Fruit fly (Drosophila melanogaster): ENCODE measurements around the gene Nepl20.

DNA sequence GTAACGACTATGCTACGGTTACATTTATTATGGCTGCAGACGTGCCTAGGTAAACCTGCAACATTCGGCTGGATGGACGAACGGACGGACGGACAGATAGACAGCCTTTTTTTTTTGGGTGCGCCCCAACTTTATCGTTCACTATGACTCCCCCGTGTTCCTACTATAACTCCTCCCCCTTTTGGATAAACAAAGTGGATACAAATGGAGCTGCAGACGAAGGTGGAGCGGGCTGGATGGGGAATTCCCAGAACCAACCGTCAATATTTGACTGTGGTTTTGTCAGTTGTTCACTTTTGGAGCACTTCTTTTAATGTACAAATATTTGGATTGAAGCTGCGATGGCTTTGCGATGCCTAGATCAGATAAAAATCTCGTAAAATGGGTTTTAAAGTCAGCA, 24.5 kb upstream of the Nepl20 start:
- no peak for TF ChIP-seq Pif1B (GFP tag; optimal IDR thresholded peaks at IDR 0.05)
- TF ChIP-seq EcR (GFP tag; optimal IDR thresholded peaks at IDR 0.05) = no peak
- TF ChIP-seq CG15710 (tag; optimal IDR thresholded peaks at IDR 0.05) = no peak
- TF ChIP-seq fd96Ca (GFP tag; IDR thresholded peaks at IDR 0.05) = no peak
- no peak for TF ChIP-seq D1 (tag; optimal IDR thresholded peaks at IDR 0.05)
- no peak for TF ChIP-seq CG12605 (GFP tag; IDR thresholded peaks at IDR 0.05)
- no peak for TF ChIP-seq gl (tag; optimal IDR thresholded peaks at IDR 0.05)
- TF ChIP-seq rn (GFP tag; IDR thresholded peaks at IDR 0.05) = no peak

All from whole organism, pupa.